Worm (Caenorhabditis elegans) whole organism, L4 larva: ENCODE data around the gene srh-17.
A peak's percentile ranks its signal among the peaks of the same experiment; 100 is the strongest.

ENCODE experiments used
- ama-1 ChIP-seq: fragments of 150-350 bp; optimal IDR thresholded peaks from 2 replicates; lab custom pipeline; 2014; ENCODE audit warnings: inconsistent platforms, mixed read lengths
- fos-1 ChIP-seq: fragments of 150-350 bp; optimal IDR thresholded peaks from 2 replicates; lab custom pipeline; 2014; ENCODE audit warnings: missing biosample characterization, missing genetic modification characterization
- hlh-30 ChIP-seq: sonication (generic microtip); optimal IDR thresholded peaks from 2 replicates; lab custom pipeline; 2017; ENCODE audit warnings: antibody characterized with exemption, mild to moderate bottlenecking, missing genetic modification characterization, missing compliant biosample characterization; ENCODE audit not compliant: insufficient read depth
- jun-1 ChIP-seq: fragments of 150-350 bp; optimal IDR thresholded peaks from 2 replicates; lab custom pipeline; 2014; ENCODE audit warnings: missing biosample characterization, missing genetic modification reagents, missing genetic modification characterization
- pha-4 ChIP-seq, 2 experiments: fragments of 150-350 bp in 1 of 2; fragments of 200-800 bp in 1 of 2; sonication (Bioruptor generic) in 1 of 2; IDR thresholded peaks in 1 of 2; optimal IDR thresholded peaks in 1 of 2; 2 replicates each; pipeline versions ENCODE4 v1.3.6 to Lab custom; 2014 to 2022; ENCODE audit warnings: missing genetic modification characterization in 2 of 2, missing genetic modification reagents in 2 of 2, missing biosample characterization in 1 of 2, missing compliant biosample characterization in 1 of 2
- rbr-2 ChIP-seq: sonication (generic microtip); optimal IDR thresholded peaks from 2 replicates; lab custom pipeline; 2016; ENCODE audit warnings: missing genotype, missing genetic modification characterization, missing compliant biosample characterization
- snpc-4 ChIP-seq: fragments of 150-350 bp; optimal IDR thresholded peaks from 2 replicates; lab custom pipeline; 2014; ENCODE audit warnings: missing biosample characterization, missing genetic modification characterization
- spr-1 ChIP-seq: sonication (generic microtip); optimal IDR thresholded peaks from 2 replicates; lab custom pipeline; 2016; ENCODE audit warnings: mild to moderate bottlenecking, missing genetic modification characterization, missing compliant biosample characterization
- unc-130 ChIP-seq: sonication (generic microtip); optimal IDR thresholded peaks from 2 replicates; lab custom pipeline; 2016; ENCODE audit warnings: missing genetic modification reagents, missing genetic modification characterization, missing compliant biosample characterization
- unc-39 ChIP-seq: sonication (generic microtip); optimal IDR thresholded peaks from 2 replicates; lab custom pipeline; 2017; ENCODE audit warnings: missing biosample characterization, missing genetic modification characterization
- vab-7 ChIP-seq: fragments of 200-800 bp; sonication (Bioruptor generic); IDR thresholded peaks from 2 replicates; pipeline ENCODE4 v1.3.6; 2022; ENCODE audit warnings: missing genetic modification reagents, missing genetic modification characterization, missing compliant biosample characterization

DNA sequence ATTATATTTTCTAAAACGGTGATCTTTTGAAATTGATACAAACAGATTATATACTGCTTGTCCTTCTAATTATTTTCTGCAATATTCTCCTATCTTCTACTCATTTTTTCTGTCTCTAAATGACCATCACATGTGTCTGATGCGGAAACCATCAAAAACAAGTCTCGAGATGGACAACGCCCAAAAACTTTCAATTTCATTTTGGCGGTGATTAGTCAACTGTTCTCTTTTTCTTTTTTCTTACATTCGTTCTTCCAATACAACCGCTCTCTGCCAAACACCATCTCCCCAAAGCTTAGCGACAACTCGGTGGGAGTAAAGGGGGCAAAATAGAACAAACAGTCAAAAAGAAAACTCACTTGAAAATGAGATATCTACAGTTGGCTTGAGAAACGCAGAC lies 27.8 kb upstream of the srh-17 start:
- no peak for TF ChIP-seq ama-1 (lab: Kevin White, UChicago)
- no peak for TF ChIP-seq vab-7 (GFP tag; lab: Robert Waterston, UW)
- no peak for TF ChIP-seq rbr-2 (tag; lab: Kevin White, UChicago)
- no peak for TF ChIP-seq snpc-4 (tag; lab: Kevin White, UChicago)
- peak; percentile 43 for TF ChIP-seq hlh-30 (tag; lab: Kevin White, UChicago)
- no peak for TF ChIP-seq fos-1
- TF ChIP-seq unc-39 (tag; lab: Kevin White, UChicago) = no peak
- no peak for TF ChIP-seq pha-4 (GFP tag; IDR thresholded peaks at IDR 0.05; lab: Robert Waterston, UW)
- no peak for TF ChIP-seq pha-4 (tag; optimal IDR thresholded peaks at IDR 0.05; lab: Kevin White, UChicago)
- no peak for TF ChIP-seq spr-1 (tag; lab: Kevin White, UChicago)
- no peak for TF ChIP-seq jun-1 (tag; lab: Kevin White, UChicago)
- no peak for TF ChIP-seq unc-130 (GFP tag; lab: Kevin White, UChicago)
